Worm (Caenorhabditis elegans): ENCODE data around the gene ric-4.

Gene ric-4

ce11 chrV:10247673-10248239 lies 22.4 kb downstream of the ric-4 start:
- TF ChIP-seq irx-1 (tag; optimal IDR thresholded peaks at IDR 0.05): no peak
- peak; percentile 58 for TF ChIP-seq ceh-8 (GFP tag; optimal IDR thresholded peaks at IDR 0.05)
- no peak for TF ChIP-seq hpl-2 (GFP tag; optimal IDR thresholded peaks at IDR 0.05)
- TF ChIP-seq unc-30 (tag; optimal IDR thresholded peaks at IDR 0.05): no peak
- no peak for TF ChIP-seq lin-13 (GFP tag; optimal IDR thresholded peaks at IDR 0.05)
- no peak for TF ChIP-seq nhr-28 (tag; optimal IDR thresholded peaks at IDR 0.05)
- TF ChIP-seq zag-1 (tag; optimal IDR thresholded peaks at IDR 0.05): no peak
- TF ChIP-seq pax-3 (tag; optimal IDR thresholded peaks at IDR 0.05): peak; percentile 17
- peak; percentile 69 for TF ChIP-seq dsc-1 (tag; optimal IDR thresholded peaks at IDR 0.05)
- TF ChIP-seq nhr-71 (tag; optimal IDR thresholded peaks at IDR 0.05): peak; percentile 18
- peak; percentile 46 for TF ChIP-seq fkh-8 (tag; optimal IDR thresholded peaks at IDR 0.05)
- peak; percentile 31 for TF ChIP-seq nhr-47 (tag; optimal IDR thresholded peaks at IDR 0.05)
- peak; percentile 58 for TF ChIP-seq lin-14 (GFP tag; optimal IDR thresholded peaks at IDR 0.05)
- TF ChIP-seq nhr-84 (tag; optimal IDR thresholded peaks at IDR 0.05): no peak
- TF ChIP-seq snpc-4 (tag; optimal IDR thresholded peaks at IDR 0.05): no peak
- no peak for TF ChIP-seq nhr-85 (tag)
- no peak for TF ChIP-seq unc-130 (tag; optimal IDR thresholded peaks at IDR 0.05)
- TF ChIP-seq nhr-11 (tag; optimal IDR thresholded peaks at IDR 0.05): no peak
- no peak for TF ChIP-seq unc-62 (GFP tag; optimal IDR thresholded peaks at IDR 0.05)

ce11 chrV:10246967-10247366 lies 23.1 kb downstream of the ric-4 start:
- TF ChIP-seq lin-13 (GFP tag; optimal IDR thresholded peaks at IDR 0.05): no peak
- no peak for TF ChIP-seq snu-23 (GFP tag; optimal IDR thresholded peaks at IDR 0.05)
- peak; percentile 8 for TF ChIP-seq blmp-1 (tag; optimal IDR thresholded peaks at IDR 0.05)
- peak in 1 of 2 experiments; percentile 17 for TF ChIP-seq mdl-1 (tag; optimal IDR thresholded peaks at IDR 0.05)
- no peak for TF ChIP-seq dpl-1 (GFP tag; optimal IDR thresholded peaks at IDR 0.05)
- TF ChIP-seq nhr-47 (tag; optimal IDR thresholded peaks at IDR 0.05): no peak
- TF ChIP-seq nhr-19 (GFP tag; conservative IDR thresholded peaks at IDR 0.05): peak; percentile 38
- peak; percentile 37 for TF ChIP-seq rnt-1 (tag; optimal IDR thresholded peaks at IDR 0.05)
- no peak for TF ChIP-seq unc-62 (GFP tag; optimal IDR thresholded peaks at IDR 0.05)
- no peak for TF ChIP-seq aha-1 (tag; optimal IDR thresholded peaks at IDR 0.05)
- no peak for TF ChIP-seq hpl-2 (GFP tag; optimal IDR thresholded peaks at IDR 0.05)
- peak; percentile 22 for TF ChIP-seq lin-14 (GFP tag; optimal IDR thresholded peaks at IDR 0.05)

- TF ChIP-seq nhr-76 (tag; optimal IDR thresholded peaks at IDR 0.05) (no peak), ceh-90 (tag; optimal IDR thresholded peaks at IDR 0.05) (peak; percentile 31), mdl-1 (tag; optimal IDR thresholded peaks at IDR 0.05) (peak in 1 of 2 experiments; percentile 89), alr-1 (tag; optimal IDR thresholded peaks at IDR 0.05; ENCODE audit: borderline replicate concordance) (no peak), fkh-8 (tag; optimal IDR thresholded peaks at IDR 0.05) (peak; percentile 89), ceh-8 (GFP tag; optimal IDR thresholded peaks at IDR 0.05) (peak; percentile 28), pax-3 (tag; optimal IDR thresholded peaks at IDR 0.05) (peak; percentile 75), C04F5.9 (tag; optimal IDR thresholded peaks at IDR 0.05) (no peak), lir-3 (tag; optimal IDR thresholded peaks at IDR 0.05; ENCODE audit: poor library complexity) (peak; percentile 21), egl-27 (tag; optimal IDR thresholded peaks at IDR 0.05) (no peak), nhr-85 (tag) (peak; percentile 67), zip-4 (GFP tag; optimal IDR thresholded peaks at IDR 0.05) (no peak), sox-4 (tag; optimal IDR thresholded peaks at IDR 0.05) (peak; percentile 68), nhr-12 (tag; optimal IDR thresholded peaks at IDR 0.05) (no peak), blmp-1 (tag; optimal IDR thresholded peaks at IDR 0.05) (no peak), dsc-1 (tag; optimal IDR thresholded peaks at IDR 0.05) (peak; percentile 91), lin-35 (GFP tag; optimal IDR thresholded peaks at IDR 0.05) (peak; percentile 55 to 66), xbp-1 (tag; optimal IDR thresholded peaks at IDR 0.05) (peak; percentile 34), nhr-28 (tag; optimal IDR thresholded peaks at IDR 0.05) (no peak), grh-1 (GFP tag; IDR thresholded peaks at IDR 0.05) (no peak), ztf-11 (tag; optimal IDR thresholded peaks at IDR 0.05) (no peak), skn-1 (tag; optimal IDR thresholded peaks at IDR 0.05) (no peak), mep-1 (tag; optimal IDR thresholded peaks at IDR 0.05) (peak; percentile 44), snu-23 (GFP tag; optimal IDR thresholded peaks at IDR 0.05) (peak; percentile 51), efl-1 (optimal IDR thresholded peaks at IDR 0.05) (peak; percentile 35 to 53), efl-1 (GFP tag; optimal IDR thresholded peaks at IDR 0.05 in 1 of 2) (peak; percentile 42 to 79), ets-5 (GFP tag; IDR thresholded peaks at IDR 0.05) (no peak), lin-14 (GFP tag; optimal IDR thresholded peaks at IDR 0.05) (peak; percentile 94), egl-13 (tag; optimal IDR thresholded peaks at IDR 0.05) (no peak), fos-1 (tag; optimal IDR thresholded peaks at IDR 0.05) (peak; percentile 56), ama-1 (optimal IDR thresholded peaks at IDR 0.05) (no peak), nhr-77 (tag; optimal IDR thresholded peaks at IDR 0.05) (no peak)
Observed at ce11 chrV:10246443-10246885, 23.6 kb downstream of the ric-4 start.

Data from whole organism, L1 larva.